Worm (Caenorhabditis elegans) whole organism, L1 larva: ENCODE results near the gene Y43F8B.7.

Source experiments
- C16A3.4 ChIP-seq: fragments of 150-350 bp; optimal IDR thresholded peaks from 2 replicates; lab custom pipeline; 2014; ENCODE audit warnings: missing biosample characterization, missing genetic modification characterization
- F16B12.6 ChIP-seq: fragments of 150-350 bp; optimal IDR thresholded peaks from 2 replicates; lab custom pipeline; 2014; ENCODE audit warnings: missing biosample characterization, missing genetic modification characterization
- elt-3 ChIP-seq, 6 experiments: fragments of 150-350 bp in 1 of 6; sonication (generic microtip); optimal IDR thresholded peaks; 2 replicates each; lab custom pipeline; 2017 to 2018; ENCODE audit warnings: missing biosample characterization in 6 of 6, missing genetic modification characterization in 6 of 6, inconsistent platforms in 1 of 6
- fos-1 ChIP-seq: fragments of 150-350 bp; optimal IDR thresholded peaks from 2 replicates; lab custom pipeline; 2014; ENCODE audit warnings: missing biosample characterization, missing genetic modification characterization
- lin-13 ChIP-seq: fragments of 150-350 bp; optimal IDR thresholded peaks from 2 replicates; lab custom pipeline; 2014; ENCODE audit warnings: missing biosample characterization, missing genetic modification reagents, missing genetic modification characterization
- mep-1 ChIP-seq: fragments of 150-350 bp; optimal IDR thresholded peaks from 2 replicates; lab custom pipeline; 2014; ENCODE audit warnings: missing biosample characterization, missing genetic modification characterization
- nhr-237 ChIP-seq: fragments of 150-350 bp; optimal IDR thresholded peaks from 2 replicates; lab custom pipeline; 2014; ENCODE audit warnings: missing biosample characterization, missing genetic modification characterization
- pqm-1 ChIP-seq: sonication (generic microtip); optimal IDR thresholded peaks from 3 replicates; lab custom pipeline; 2017; ENCODE audit warnings: missing biosample characterization, missing genetic modification characterization
- skn-1 ChIP-seq: fragments of 150-350 bp; optimal IDR thresholded peaks from 2 replicates; lab custom pipeline; 2014; ENCODE audit warnings: missing biosample characterization, missing genetic modification characterization
- tlp-1 ChIP-seq: fragments of 150-350 bp; optimal IDR thresholded peaks from 2 replicates; lab custom pipeline; 2014; ENCODE audit warnings: missing biosample characterization, missing genetic modification characterization
- unc-62 ChIP-seq: fragments of 150-350 bp; optimal IDR thresholded peaks from 2 replicates; lab custom pipeline; 2014; ENCODE audit warnings: missing biosample characterization, missing genetic modification reagents, missing genetic modification characterization
- unc-86 ChIP-seq: sonication (generic microtip); optimal IDR thresholded peaks from 2 replicates; lab custom pipeline; 2016; ENCODE audit warnings: missing genetic modification characterization, missing compliant biosample characterization
- zag-1 ChIP-seq: fragments of 150-350 bp; optimal IDR thresholded peaks from 2 replicates; lab custom pipeline; 2014; ENCODE audit warnings: missing biosample characterization, missing genetic modification characterization
- ztf-11 ChIP-seq, 2 experiments: sonication (generic microtip); optimal IDR thresholded peaks; 2 replicates each; lab custom pipeline; 2016 to 2017; ENCODE audit warnings: missing genetic modification characterization in 2 of 2, missing biosample characterization in 1 of 2, missing compliant biosample characterization in 1 of 2

- TF ChIP-seq ztf-11 (tag; optimal IDR thresholded peaks at IDR 0.05; lab: Kevin White, UChicago) (no peak), unc-86 (no peak), pqm-1 (tag; lab: Kevin White, UChicago) (no peak), F16B12.6 (no peak), nhr-237 (tag; lab: Kevin White, UChicago) (no peak), unc-62 (GFP tag; lab: Kevin White, UChicago) (no peak), zag-1 (tag; lab: Kevin White, UChicago) (no peak), tlp-1 (no peak), fos-1 (no peak), elt-3 (tag; optimal IDR thresholded peaks at IDR 0.05; lab: Kevin White, UChicago) (no peak), skn-1 (tag; lab: Kevin White, UChicago) (no peak), mep-1 (no peak), C16A3.4 (tag; lab: Kevin White, UChicago) (no peak), lin-13 (no peak)
Observed at ce11 chrV:19491302-19491701, 741 bp downstream of the Y43F8B.7 start, which contains the start of gene Y43F8B.29.
